Fruit fly (Drosophila melanogaster): ENCODE data around the gene CG42507.

DNA sequence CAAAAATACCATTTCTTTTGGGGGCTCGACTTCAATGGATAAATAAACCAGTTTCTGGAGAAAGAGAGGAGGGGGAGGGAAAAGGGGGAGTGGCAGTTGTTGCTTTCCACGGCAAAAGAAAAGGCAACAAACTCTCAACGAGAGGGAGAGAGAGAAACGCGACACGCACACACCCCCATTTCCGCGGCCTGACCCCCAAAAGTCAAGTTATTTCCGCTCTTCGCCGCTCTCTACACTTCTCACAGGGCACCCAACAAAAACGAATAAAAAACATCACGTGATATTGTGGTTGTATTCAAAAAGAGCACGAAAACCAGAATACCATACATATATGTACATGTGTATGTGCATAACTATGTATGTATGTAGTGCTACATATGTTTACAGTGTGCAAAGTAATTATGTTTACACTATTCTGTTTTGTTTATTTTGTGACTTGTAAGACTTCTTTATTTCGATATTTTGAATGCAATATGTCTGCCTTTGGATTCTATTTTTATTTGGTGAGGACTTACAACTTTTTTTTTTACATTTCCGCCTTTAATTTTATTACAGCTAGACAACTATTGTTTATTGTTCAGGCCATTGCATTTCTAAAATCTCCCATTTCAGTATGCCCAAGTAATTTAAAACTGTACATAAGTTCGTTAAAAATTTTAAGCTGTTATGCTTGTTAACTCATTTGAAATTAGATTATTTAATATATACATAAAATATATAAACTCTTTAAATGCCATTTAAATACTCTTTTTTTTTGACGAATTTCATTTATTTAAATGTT lies 23.5 kb upstream of the CG42507 start:
- TF ChIP-seq psq (GFP tag; optimal IDR thresholded peaks at IDR 0.05) (peak; percentile 63), CG32264 (GFP tag; optimal IDR thresholded peaks at IDR 0.05) (no peak), woc (GFP tag; optimal IDR thresholded peaks at IDR 0.05) (peak; percentile 55), pan (optimal IDR thresholded peaks at IDR 0.05) (no peak), h (GFP tag; optimal IDR thresholded peaks at IDR 0.05) (peak; percentile 14), lola (GFP tag; optimal IDR thresholded peaks at IDR 0.05) (no peak)
